Worm (Caenorhabditis elegans) whole organism, L4/young adult: ENCODE results near the gene fbxb-29.
"Not testable (repeated sequence)": the region's sequence is repeated elsewhere in the genome, so short reads cannot be mapped to it uniquely, and the experiment has no call there.

Experiments used
- dao-5 ChIP-seq: sonication (generic microtip); optimal IDR thresholded peaks from 2 replicates; lab custom pipeline; 2016; ENCODE audit warnings: missing genotype, missing genetic modification characterization, moderate library complexity, missing compliant biosample characterization
- him-1 ChIP-seq: sonication (generic microtip); optimal IDR thresholded peaks from 2 replicates; lab custom pipeline; 2016; ENCODE audit warnings: missing genotype, missing genetic modification reagents, missing genetic modification characterization, missing compliant biosample characterization

ce11 chrII:1024684-1025083, 25.3 kb upstream of the fbxb-29 start, which contains the start of gene btb-11:
- TF ChIP-seq dao-5; him-1 (tag; lab: Kevin White, UChicago): not testable (repeated sequence)
